In genomic region chr2L:14653429-14653828, dm6 we compare ENCODE assay signal across 3 fruit fly cellular contexts.
TF ChIP-seq lines count a peak whose summit lies in the region.

No protein-coding gene starts in this region.

- TF ChIP-seq CTCF in whole organism, embryonic (GFP tag; optimal IDR thresholded peaks at IDR 0.05; lab: Kevin White, UChicago): no peak

TF ChIP-seq in whole organism, embryonic, 481 proteins besides CTCF, POLR2A, EP300 and RAD21:
- TF ChIP-seq Nf-YC (tag; optimal IDR thresholded peaks at IDR 0.05; lab: Kevin White, UChicago) (no peak), CG15073 (GFP tag; optimal IDR thresholded peaks at IDR 0.05; lab: Kevin White, UChicago) (no peak), sens (GFP tag; lab: Kevin White, UChicago) (peak; percentile 25), Usf (GFP tag; optimal IDR thresholded peaks at IDR 0.05; lab: Kevin White, UChicago) (no peak), Blimp-1 (GFP tag; optimal IDR thresholded peaks at IDR 0.05; lab: Kevin White, UChicago) (peak; percentile 71), stwl (tag; optimal IDR thresholded peaks at IDR 0.05; lab: Kevin White, UChicago) (peak; percentile 18), Hmr (GFP tag; optimal IDR thresholded peaks at IDR 0.05; lab: Kevin White, UChicago) (no peak)

TF ChIP-seq in whole organism, prepupa, 60 proteins besides CTCF, POLR2A, EP300 and RAD21:
- peak; percentile 28 for TF ChIP-seq Eip78C (GFP tag; lab: Kevin White, UChicago)
- TF ChIP-seq CG32006 (GFP tag; optimal IDR thresholded peaks at IDR 0.05; lab: Kevin White, UChicago): peak; percentile 7
- 0 out of 3 replicates have a peak, but pooled peaks have one; percentile 3 for TF ChIP-seq CG6163 (GFP tag; IDR thresholded peaks at IDR 0.05; lab: Robert Waterston, UW)
- no peak for TF ChIP-seq esn (GFP tag; optimal IDR thresholded peaks at IDR 0.05; lab: Kevin White, UChicago)
- no peak for TF ChIP-seq CG31627 (GFP tag; optimal IDR thresholded peaks at IDR 0.05; lab: Kevin White, UChicago)
- TF ChIP-seq CG6808 (GFP tag; optimal IDR thresholded peaks at IDR 0.05; lab: Kevin White, UChicago): no peak
- peak; percentile 49 for TF ChIP-seq CG6276 (GFP tag; optimal IDR thresholded peaks at IDR 0.05; lab: Kevin White, UChicago)
- no peak for TF ChIP-seq Gug (GFP tag; IDR thresholded peaks at IDR 0.05; lab: Robert Waterston, UW)
- no peak for TF ChIP-seq salr (GFP tag; optimal IDR thresholded peaks at IDR 0.05; lab: Kevin White, UChicago)
- TF ChIP-seq Blimp-1 (GFP tag; optimal IDR thresholded peaks at IDR 0.05; lab: Kevin White, UChicago): peak; percentile 74

TF ChIP-seq in whole organism, pupa, 21 proteins besides CTCF, POLR2A, EP300 and RAD21:
- TF ChIP-seq CG14655 (GFP tag; optimal IDR thresholded peaks at IDR 0.05; lab: Kevin White, UChicago) (peak; percentile 27), CG4496 (GFP tag; IDR thresholded peaks at IDR 0.05; lab: Robert Waterston, UW) (0 out of 3 replicates have a peak, but pooled peaks have one; percentile 49), Pif1A (GFP tag; optimal IDR thresholded peaks at IDR 0.05; lab: Kevin White, UChicago) (no peak), CG32121 (GFP tag; IDR thresholded peaks at IDR 0.05; lab: Robert Waterston, UW) (peak; percentile 38)

Comparison
In these comparisons a context has a peak if more than half of its experiments do, and no peak if none do; other contexts are left out.
1. Of the 7 proteins assayed by ChIP-seq in both whole organism, embryonic and whole organism, prepupa: peak only in whole organism, embryonic: none; only in whole organism, prepupa: none; in both: Blimp-1; in neither: 6.